Worm (Caenorhabditis elegans) whole organism, early embryonic: Measurements from ENCODE around the gene nlp-27.

Experiments used
- F13C5.2 ChIP-seq: sonication (generic microtip); optimal IDR thresholded peaks from 2 replicates; lab custom pipeline; 2017; ENCODE audit warnings: mild to moderate bottlenecking, missing genetic modification characterization, inconsistent platforms, missing compliant biosample characterization
- ama-1 ChIP-seq: fragments of 150-350 bp; optimal IDR thresholded peaks from 2 replicates; lab custom pipeline; 2014
- ceh-13 ChIP-seq: fragments of 200-800 bp; sonication (Bioruptor generic); optimal IDR thresholded peaks from 2 replicates; lab custom pipeline; 2018; ENCODE audit warnings: mild to moderate bottlenecking, missing genetic modification characterization, missing compliant biosample characterization
- ceh-36 ChIP-seq: sonication (generic microtip); optimal IDR thresholded peaks from 2 replicates; lab custom pipeline; 2016; ENCODE audit warnings: missing genetic modification characterization, inconsistent platforms, missing compliant biosample characterization
- ets-7 ChIP-seq: sonication (generic microtip); optimal IDR thresholded peaks from 2 replicates; lab custom pipeline; 2016; ENCODE audit warnings: missing genotype, missing genetic modification characterization, missing compliant biosample characterization
- flt-1 ChIP-seq: fragments of 200-800 bp; sonication (Bioruptor generic); IDR thresholded peaks from 2 replicates; pipeline ENCODE4 v1.3.6; 2022; ENCODE audit warnings: missing genetic modification characterization, missing compliant biosample characterization
- hmg-4 ChIP-seq: fragments of 200-800 bp; sonication (Bioruptor generic); optimal IDR thresholded peaks from 2 replicates; lab custom pipeline; 2018; ENCODE audit warnings: mild to moderate bottlenecking, missing genetic modification characterization, missing compliant biosample characterization
- hnd-1 ChIP-seq: sonication (generic microtip); optimal IDR thresholded peaks from 2 replicates; lab custom pipeline; 2016; ENCODE audit warnings: missing genetic modification characterization, missing compliant biosample characterization
- pes-1 ChIP-seq: fragments of 200-800 bp; sonication (Bioruptor generic); IDR thresholded peaks from 2 replicates; pipeline ENCODE4 v1.3.6; 2022; ENCODE audit warnings: missing genetic modification reagents, missing genetic modification characterization, missing compliant biosample characterization
- tbx-11 ChIP-seq: fragments of 200-800 bp; sonication (Bioruptor generic); IDR thresholded peaks from 2 replicates; pipeline ENCODE4 v1.3.6; 2022; ENCODE audit warnings: missing genetic modification characterization, missing compliant biosample characterization
- tra-4 ChIP-seq: sonication (generic microtip); optimal IDR thresholded peaks from 2 replicates; lab custom pipeline; 2017; ENCODE audit warnings: missing genetic modification characterization, missing compliant biosample characterization

ce11 chrV:3994048-3994447 lies 4.9 kb downstream of the nlp-27 start, which contains the start of gene K09D9.9:
- TF ChIP-seq ama-1 (lab: Kevin White, UChicago), result no peak
- TF ChIP-seq tbx-11, result no peak
- no peak for TF ChIP-seq ceh-13 (GFP tag; lab: Kevin White, UChicago)
- no peak for TF ChIP-seq hmg-4
- TF ChIP-seq tra-4 (tag; lab: Kevin White, UChicago), result no peak
- no peak for TF ChIP-seq F13C5.2 (tag; lab: Kevin White, UChicago)
- TF ChIP-seq hnd-1 (tag; lab: Kevin White, UChicago), result no peak
- TF ChIP-seq ceh-36 (tag; lab: Kevin White, UChicago), result no peak
- no peak for TF ChIP-seq flt-1 (GFP tag; lab: Robert Waterston, UW)
- TF ChIP-seq pes-1, result no peak
- TF ChIP-seq ets-7 (tag; lab: Kevin White, UChicago), result no peak
